Worm (Caenorhabditis elegans) whole organism, L2 larva: ENCODE measurements around the gene T04C9.3.

Experiments used
- alr-1 ChIP-seq: fragments of 150-350 bp; optimal IDR thresholded peaks from 2 replicates; lab custom pipeline; 2014; ENCODE audit warnings: missing biosample characterization, missing genetic modification characterization
- aly-2 ChIP-seq: fragments of 150-350 bp; optimal IDR thresholded peaks from 2 replicates; lab custom pipeline; 2014; ENCODE audit warnings: missing biosample characterization, missing genetic modification characterization
- lin-11 ChIP-seq: fragments of 150-350 bp; sonication (generic microtip); optimal IDR thresholded peaks from 2 replicates; lab custom pipeline; 2014; ENCODE audit warnings: missing biosample characterization, missing genetic modification characterization, inconsistent platforms, mixed read lengths
- sma-3 ChIP-seq: sonication (generic microtip); optimal IDR thresholded peaks from 2 replicates; lab custom pipeline; 2016; ENCODE audit warnings: missing genetic modification reagents, missing genetic modification characterization, missing compliant biosample characterization
- unc-39 ChIP-seq: fragments of 150-350 bp; optimal IDR thresholded peaks from 2 replicates; lab custom pipeline; 2014; ENCODE audit warnings: missing biosample characterization, missing genetic modification characterization
- ztf-11 ChIP-seq: sonication (generic microtip); optimal IDR thresholded peaks from 2 replicates; lab custom pipeline; 2017; ENCODE audit warnings: missing biosample characterization, missing genetic modification characterization
- ztf-4 ChIP-seq: fragments of 150-350 bp; optimal IDR thresholded peaks from 2 replicates; lab custom pipeline; 2014; ENCODE audit warnings: missing biosample characterization, missing genetic modification characterization

ce11 chrIII:5953041-5953912, 32.2 kb upstream of the T04C9.3 start:
- TF ChIP-seq aly-2 (tag; lab: Kevin White, UChicago): no peak
- no peak for TF ChIP-seq ztf-11 (tag; lab: Kevin White, UChicago)
- TF ChIP-seq lin-11 (tag; lab: Kevin White, UChicago): no peak
- no peak for TF ChIP-seq unc-39
- TF ChIP-seq sma-3 (GFP tag; lab: Kevin White, UChicago): no peak
- peak; percentile 70 for TF ChIP-seq ztf-4
- no peak for TF ChIP-seq alr-1 (tag; lab: Kevin White, UChicago)
